Fruit fly (Drosophila melanogaster): ENCODE results near the gene CG13073.

Gene CG13073

dm6 chr3L:16233850-16234494 lies 16.9 kb upstream of the CG13073 start (continued):
- TF ChIP-seq ab (GFP tag; optimal IDR thresholded peaks at IDR 0.05) = no peak
- peak; percentile 48 for TF ChIP-seq exex (tag; optimal IDR thresholded peaks at IDR 0.05)
- TF ChIP-seq dmrt99B (tag; optimal IDR thresholded peaks at IDR 0.05) = no peak
- no peak for TF ChIP-seq bcd (GFP tag; optimal IDR thresholded peaks at IDR 0.05)
- TF ChIP-seq cas (GFP tag; IDR thresholded peaks at IDR 0.05) = no peak
- no peak for TF ChIP-seq crol (GFP tag; IDR thresholded peaks at IDR 0.05)
- peak; percentile 16 for TF ChIP-seq lbe (GFP tag; optimal IDR thresholded peaks at IDR 0.05)
- TF ChIP-seq corto (GFP tag; optimal IDR thresholded peaks at IDR 0.05) = no peak
- TF ChIP-seq Lim3 (GFP tag; IDR thresholded peaks at IDR 0.05) = no peak
- no peak for TF ChIP-seq CG2116 (GFP tag; optimal IDR thresholded peaks at IDR 0.05)
- TF ChIP-seq CG15269 (tag; optimal IDR thresholded peaks at IDR 0.05) = no peak
- TF ChIP-seq crp (GFP tag; optimal IDR thresholded peaks at IDR 0.05) = peak in 1 of 2 experiments; percentile 57
- no peak for TF ChIP-seq repo (GFP tag; optimal IDR thresholded peaks at IDR 0.05)
- TF ChIP-seq HLHmδ (GFP tag; optimal IDR thresholded peaks at IDR 0.05) = no peak
- TF ChIP-seq CG10565 (GFP tag; optimal IDR thresholded peaks at IDR 0.05) = no peak
- no peak for TF ChIP-seq schlank (tag; optimal IDR thresholded peaks at IDR 0.05)
- no peak for TF ChIP-seq cad (GFP tag; optimal IDR thresholded peaks at IDR 0.05)
- no peak for TF ChIP-seq Awh (GFP tag; IDR thresholded peaks at IDR 0.05)
- no peak for TF ChIP-seq jigr1 (GFP tag; IDR thresholded peaks at IDR 0.05)
- no peak for TF ChIP-seq PHDP (tag; optimal IDR thresholded peaks at IDR 0.05)
- TF ChIP-seq bsh (GFP tag; optimal IDR thresholded peaks at IDR 0.05) = no peak
- no peak for TF ChIP-seq CG8765 (GFP tag; IDR thresholded peaks at IDR 0.05)
- TF ChIP-seq bowl (GFP tag; IDR thresholded peaks at IDR 0.05) = no peak
- no peak for TF ChIP-seq Usf (GFP tag; optimal IDR thresholded peaks at IDR 0.05)
- no peak for TF ChIP-seq crc (GFP tag; optimal IDR thresholded peaks at IDR 0.05)
- no peak for TF ChIP-seq HLH4C (GFP tag; IDR thresholded peaks at IDR 0.05; ENCODE audit: partially characterized antibody)
- peak; percentile 26; the same call in 1 of the 2 replicates for TF ChIP-seq CG13287 (GFP tag; IDR thresholded peaks at IDR 0.05; ENCODE audit: partially characterized antibody)
- TF ChIP-seq Mad (GFP tag; optimal IDR thresholded peaks at IDR 0.05) = no peak
- TF ChIP-seq CG4730 (GFP tag; IDR thresholded peaks at IDR 0.05) = no peak
- no peak for TF ChIP-seq CG17385 (GFP tag; optimal IDR thresholded peaks at IDR 0.05)
- no peak for TF ChIP-seq CG11085 (GFP tag; IDR thresholded peaks at IDR 0.05)
- TF ChIP-seq CG11247 (GFP tag; IDR thresholded peaks at IDR 0.05) = no peak
- 0 out of 3 replicates have a peak, but pooled peaks have one; percentile 26 for TF ChIP-seq CG34422 (GFP tag; IDR thresholded peaks at IDR 0.05)
- TF ChIP-seq mirr (GFP tag; optimal IDR thresholded peaks at IDR 0.05) = no peak
- TF ChIP-seq CG11696 (GFP tag; IDR thresholded peaks at IDR 0.05) = no peak
- TF ChIP-seq Optix (GFP tag; IDR thresholded peaks at IDR 0.05) = no peak
- TF ChIP-seq CG17829 (tag; optimal IDR thresholded peaks at IDR 0.05) = no peak
- no peak for TF ChIP-seq D19A (tag; optimal IDR thresholded peaks at IDR 0.05)
- no peak for TF ChIP-seq otp (GFP tag; IDR thresholded peaks at IDR 0.05)
- no peak for TF ChIP-seq wor (GFP tag; IDR thresholded peaks at IDR 0.05)
- no peak for TF ChIP-seq BEAF-32 (GFP tag; optimal IDR thresholded peaks at IDR 0.05)
- TF ChIP-seq CkIIα-i1 (GFP tag; IDR thresholded peaks at IDR 0.05) = no peak
- no peak for TF ChIP-seq Kr (GFP tag; optimal IDR thresholded peaks at IDR 0.05)
- no peak for TF ChIP-seq jumu (GFP tag; optimal IDR thresholded peaks at IDR 0.05)
- TF ChIP-seq CG18619 (GFP tag; optimal IDR thresholded peaks at IDR 0.05) = no peak
- no peak for TF ChIP-seq z (GFP tag; IDR thresholded peaks at IDR 0.05)
- TF ChIP-seq twi (tag; optimal IDR thresholded peaks at IDR 0.05) = no peak
- TF ChIP-seq chn (GFP tag; optimal IDR thresholded peaks at IDR 0.05) = no peak
- TF ChIP-seq CG34376 (GFP tag; optimal IDR thresholded peaks at IDR 0.05) = peak; percentile 17
- TF ChIP-seq CG11398 (GFP tag; optimal IDR thresholded peaks at IDR 0.05) = no peak
- TF ChIP-seq CG13296 (GFP tag; optimal IDR thresholded peaks at IDR 0.05) = no peak

Measured in whole organism, embryonic.